Worm (Caenorhabditis elegans) whole organism, L4 larva: ENCODE measurements around the gene phat-8.

ENCODE experiments used
- F26F4.8 ChIP-seq: fragments of 200-800 bp; sonication (Bioruptor generic); conservative IDR thresholded peaks from 2 replicates; pipeline ENCODE4 v1.3.6; 2022; ENCODE audit warnings: missing genetic modification characterization, missing compliant biosample characterization
- F37D6.2 ChIP-seq: sonication (generic microtip); optimal IDR thresholded peaks from 2 replicates; lab custom pipeline; 2016; ENCODE audit warnings: mild to moderate bottlenecking, missing genetic modification characterization, missing compliant biosample characterization
- F49E8.2 ChIP-seq: sonication (generic microtip); optimal IDR thresholded peaks from 2 replicates; lab custom pipeline; 2016; ENCODE audit warnings: missing compliant biosample characterization, mild to moderate bottlenecking, missing genetic modification characterization, borderline replicate concordance
- R02D3.7 ChIP-seq: fragments of 150-350 bp; sonication (generic microtip); optimal IDR thresholded peaks from 3 replicates; lab custom pipeline; 2014; ENCODE audit warnings: missing biosample characterization, missing genetic modification characterization
- T20F7.1 ChIP-seq: fragments of 200-800 bp; sonication (Bioruptor generic); optimal IDR thresholded peaks from 2 replicates; lab custom pipeline; 2018; ENCODE audit warnings: mild to moderate bottlenecking, missing genetic modification characterization, missing compliant biosample characterization
- Y105C5A.15 ChIP-seq: fragments of 200-800 bp; sonication (Bioruptor generic); IDR thresholded peaks from 2 replicates; pipeline ENCODE4 v1.3.6; 2022; ENCODE audit warnings: missing genetic modification characterization, missing compliant biosample characterization
- aha-1 ChIP-seq: fragments of 150-350 bp; peaks from one replicate; lab custom pipeline; 2014; ENCODE audit warnings: missing biosample characterization, missing genetic modification characterization
- ceh-20 ChIP-seq: fragments of 200-800 bp; sonication (Bioruptor generic); IDR thresholded peaks from 2 replicates; pipeline ENCODE4 v1.3.6; 2022; ENCODE audit warnings: missing genetic modification reagents, missing genetic modification characterization, missing compliant biosample characterization
- ceh-28 ChIP-seq: fragments of 150-350 bp; optimal IDR thresholded peaks from 2 replicates; lab custom pipeline; 2014; ENCODE audit warnings: missing biosample characterization, missing genetic modification reagents, missing genetic modification characterization
- ceh-62 ChIP-seq: sonication (generic microtip); optimal IDR thresholded peaks from 2 replicates; lab custom pipeline; 2017; ENCODE audit warnings: missing biosample characterization, missing genetic modification characterization
- ctbp-1 ChIP-seq: fragments of 200-800 bp; sonication (Bioruptor generic); IDR thresholded peaks from 2 replicates; pipeline ENCODE4 v1.3.6; 2022; ENCODE audit warnings: missing genetic modification reagents, missing genetic modification characterization, missing compliant biosample characterization
- dmd-8 ChIP-seq: fragments of 200-800 bp; sonication (Bioruptor generic); IDR thresholded peaks from 2 replicates; pipeline ENCODE4 v1.3.6; 2022; ENCODE audit warnings: missing genetic modification characterization, missing compliant biosample characterization
- dmd-9 ChIP-seq: fragments of 200-800 bp; sonication (Bioruptor generic); IDR thresholded peaks from 2 replicates; pipeline ENCODE4 v1.3.6; 2022; ENCODE audit warnings: missing genetic modification reagents, missing genetic modification characterization, missing compliant biosample characterization
- egl-43 ChIP-seq: fragments of 200-800 bp; sonication (Bioruptor generic); IDR thresholded peaks from 2 replicates; pipeline ENCODE4 v1.3.6; 2022; ENCODE audit warnings: missing genetic modification reagents, missing genetic modification characterization, missing compliant biosample characterization
- fkh-10 ChIP-seq: fragments of 150-350 bp; optimal IDR thresholded peaks from 2 replicates; lab custom pipeline; 2014; ENCODE audit warnings: missing biosample characterization, missing genetic modification reagents, missing genetic modification characterization
- fos-1 ChIP-seq: fragments of 150-350 bp; optimal IDR thresholded peaks from 2 replicates; lab custom pipeline; 2014; ENCODE audit warnings: missing biosample characterization, missing genetic modification characterization
- hif-1 ChIP-seq, 2 experiments: sonication (generic microtip); optimal IDR thresholded peaks; 2 replicates each; lab custom pipeline; 2016 to 2017; ENCODE audit warnings: missing compliant biosample characterization in 2 of 2, missing genetic modification characterization in 2 of 2, missing genetic modification reagents in 2 of 2, missing genotype in 2 of 2, mild to moderate bottlenecking in 1 of 2
- hmg-1.1 ChIP-seq: fragments of 200-800 bp; sonication (Bioruptor generic); IDR thresholded peaks from 2 replicates; pipeline ENCODE4 v1.3.6; 2022; ENCODE audit warnings: missing genetic modification reagents, missing genetic modification characterization, missing compliant biosample characterization
- lim-7 ChIP-seq: fragments of 200-800 bp; sonication (Bioruptor generic); IDR thresholded peaks from 2 replicates; pipeline ENCODE4 v1.3.6; 2022; ENCODE audit warnings: missing genetic modification characterization, missing compliant biosample characterization
- lir-3 ChIP-seq: sonication (generic microtip); optimal IDR thresholded peaks from 2 replicates; lab custom pipeline; 2016; ENCODE audit warnings: mild to moderate bottlenecking, missing genetic modification characterization, missing compliant biosample characterization
- madf-9 ChIP-seq: fragments of 200-800 bp; sonication (Bioruptor generic); conservative IDR thresholded peaks from 2 replicates; pipeline ENCODE4 v1.3.6; 2022; ENCODE audit warnings: missing genetic modification reagents, missing genetic modification characterization, missing compliant biosample characterization
- mep-1 ChIP-seq: fragments of 150-350 bp; sonication (generic microtip); optimal IDR thresholded peaks from 3 replicates; lab custom pipeline; 2014; ENCODE audit warnings: missing biosample characterization, missing genetic modification characterization
- mes-2 ChIP-seq: sonication (generic microtip); optimal IDR thresholded peaks from 2 replicates; lab custom pipeline; 2016; ENCODE audit warnings: missing genotype, mild to moderate bottlenecking, missing genetic modification characterization, missing compliant biosample characterization; ENCODE audit not compliant: poor library complexity, severe bottlenecking
- mxl-2 ChIP-seq: fragments of 200-800 bp; sonication (Bioruptor generic); conservative IDR thresholded peaks from 2 replicates; pipeline ENCODE4 v1.3.6; 2022; ENCODE audit warnings: missing genetic modification reagents, missing genetic modification characterization, missing compliant biosample characterization
- nhr-10 ChIP-seq: fragments of 150-350 bp; optimal IDR thresholded peaks from 2 replicates; lab custom pipeline; 2014; ENCODE audit warnings: missing biosample characterization, missing genetic modification characterization
- nhr-11 ChIP-seq: fragments of 150-350 bp; optimal IDR thresholded peaks from 2 replicates; lab custom pipeline; 2014; ENCODE audit warnings: missing biosample characterization, missing genetic modification characterization
- nhr-25 ChIP-seq: sonication (generic microtip); optimal IDR thresholded peaks from 2 replicates; lab custom pipeline; 2017; ENCODE audit warnings: missing genetic modification characterization, mild to moderate bottlenecking, missing compliant biosample characterization, antibody characterized with exemption, moderate library complexity, borderline replicate concordance; ENCODE audit not compliant: insufficient read depth
- nhr-41 ChIP-seq: fragments of 200-800 bp; sonication (Bioruptor generic); IDR thresholded peaks from 2 replicates; pipeline ENCODE4 v1.3.6; 2022; ENCODE audit warnings: missing genetic modification reagents, missing genetic modification characterization, missing compliant biosample characterization
- nhr-6 ChIP-seq: fragments of 150-350 bp; optimal IDR thresholded peaks from 2 replicates; lab custom pipeline; 2014; ENCODE audit warnings: missing biosample characterization, missing genetic modification characterization
- nhr-76 ChIP-seq: fragments of 150-350 bp; optimal IDR thresholded peaks from 2 replicates; lab custom pipeline; 2014; ENCODE audit warnings: missing biosample characterization, missing genetic modification characterization
- nhr-77 ChIP-seq: fragments of 150-350 bp; optimal IDR thresholded peaks from 2 replicates; lab custom pipeline; 2014; ENCODE audit warnings: missing biosample characterization, missing genetic modification characterization
- pha-4 ChIP-seq, 2 experiments: fragments of 150-350 bp in 1 of 2; fragments of 200-800 bp in 1 of 2; sonication (Bioruptor generic) in 1 of 2; IDR thresholded peaks in 1 of 2; optimal IDR thresholded peaks in 1 of 2; 2 replicates each; pipeline versions ENCODE4 v1.3.6 to Lab custom; 2014 to 2022; ENCODE audit warnings: missing genetic modification characterization in 2 of 2, missing genetic modification reagents in 2 of 2, missing biosample characterization in 1 of 2, missing compliant biosample characterization in 1 of 2
- set-16 ChIP-seq: fragments of 200-800 bp; sonication (Bioruptor generic); IDR thresholded peaks from 2 replicates; pipeline ENCODE4 v1.3.6; 2022; ENCODE audit warnings: missing genetic modification reagents, missing genetic modification characterization, missing compliant biosample characterization
- skn-1 ChIP-seq: fragments of 150-350 bp; optimal IDR thresholded peaks from 2 replicates; lab custom pipeline; 2014; ENCODE audit warnings: missing biosample characterization, missing genetic modification characterization
- snpc-4 ChIP-seq: fragments of 150-350 bp; optimal IDR thresholded peaks from 2 replicates; lab custom pipeline; 2014; ENCODE audit warnings: missing biosample characterization, missing genetic modification characterization
- spr-3 ChIP-seq: fragments of 200-800 bp; sonication (Bioruptor generic); optimal IDR thresholded peaks from 2 replicates; lab custom pipeline; 2018; ENCODE audit warnings: mild to moderate bottlenecking, missing genetic modification characterization, missing compliant biosample characterization

The phat-8 gene

ce11 chrII:12462244-12462643, 9.4 kb upstream of the phat-8 start, which contains the start of gene F15A4.2:
Gene F15A4.2 (plus strand): TSS chrII:12462544.
- TF ChIP-seq nhr-77 (tag; lab: Kevin White, UChicago) (no peak), nhr-76 (tag; lab: Kevin White, UChicago) (no peak), hmg-1.1 (GFP tag; lab: Robert Waterston, UW) (no peak), nhr-11 (tag; lab: Kevin White, UChicago) (no peak), F49E8.2 (tag; lab: Kevin White, UChicago) (no peak), T20F7.1 (GFP tag; lab: Kevin White, UChicago) (no peak), ceh-62 (tag; lab: Kevin White, UChicago) (no peak), skn-1 (tag; lab: Kevin White, UChicago) (no peak), F37D6.2 (tag; lab: Kevin White, UChicago) (no peak), pha-4 (GFP tag; IDR thresholded peaks at IDR 0.05; lab: Robert Waterston, UW) (no peak), pha-4 (tag; optimal IDR thresholded peaks at IDR 0.05; lab: Kevin White, UChicago) (no peak), spr-3 (GFP tag; lab: Kevin White, UChicago) (no peak), madf-9 (no peak), snpc-4 (tag; lab: Kevin White, UChicago) (no peak), fos-1 (tag; lab: Kevin White, UChicago) (no peak), nhr-41 (GFP tag; lab: Robert Waterston, UW) (no peak), ctbp-1 (GFP tag; lab: Robert Waterston, UW) (no peak), hif-1 (tag; optimal IDR thresholded peaks at IDR 0.05; lab: Kevin White, UChicago) (no peak)

ce11 chrII:12465557-12465956, 6.0 kb upstream of the phat-8 start, which contains the start of gene sre-37:
Gene sre-37 (plus strand): TSS chrII:12465857.
- no peak for TF ChIP-seq ceh-20
- no peak for TF ChIP-seq R02D3.7
- TF ChIP-seq dmd-9 (GFP tag; lab: Robert Waterston, UW): no peak

ce11 chrII:12467047-12467446, 4.6 kb upstream of the phat-8 start, which contains the start of gene srg-16:
Gene srg-16 (plus strand): TSS chrII:12467133.
- TF ChIP-seq nhr-6 (no peak), F26F4.8 (GFP tag; lab: Robert Waterston, UW) (0 out of 2 replicates have a peak, but pooled peaks have one; percentile 7)

DNA sequence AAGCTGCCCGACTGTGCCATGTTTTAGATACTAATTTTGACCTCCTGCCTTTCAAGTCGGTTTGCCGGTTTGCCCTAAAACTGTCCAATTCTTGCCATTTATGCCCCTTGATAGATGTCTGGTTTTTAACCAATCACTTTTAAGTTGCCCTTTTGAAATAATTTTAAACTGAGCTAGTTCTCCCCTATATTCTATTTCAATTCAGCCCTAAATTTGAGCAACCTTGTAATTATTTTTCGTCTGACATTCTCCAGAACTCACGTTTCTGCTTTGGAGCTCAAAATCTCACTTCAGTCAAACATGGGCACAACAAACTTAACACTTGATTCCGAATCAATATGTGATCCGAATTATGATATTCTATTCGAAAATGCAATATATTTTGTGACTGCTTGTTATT, 1.8 kb downstream of the phat-8 start, which contains the start of gene srg-17:
srg-17 (plus strand) TSS at position 301 of the 400 bp plus-strand sequence.
- TF ChIP-seq mxl-2 (no peak), aha-1 (tag; lab: Kevin White, UChicago) (peak; percentile 72)
- TF ChIP-seq, all 104 proteins: peak for 1

DNA sequence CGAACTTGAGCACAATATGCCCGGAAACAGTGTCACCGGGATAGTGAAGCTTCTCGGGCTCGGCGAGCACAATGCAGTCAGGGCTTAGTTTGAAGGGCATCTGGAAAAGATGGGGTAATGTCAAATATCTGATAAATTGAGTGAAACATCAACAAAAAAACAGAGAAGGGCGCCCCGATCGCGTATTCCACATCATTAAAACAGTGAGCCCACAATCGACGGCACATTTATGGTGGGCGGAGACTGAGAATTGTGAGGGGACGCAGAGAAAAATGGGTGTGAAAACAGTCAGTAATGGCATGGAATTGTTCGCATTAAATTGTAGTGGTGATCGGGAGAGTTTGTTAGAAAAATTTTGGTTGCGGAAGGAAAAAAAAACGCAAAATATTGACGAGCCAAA, 9.2 kb downstream of the phat-8 start, which contains the start of gene arrd-9:
arrd-9 (minus strand) TSS at position 101 of the 400 bp plus-strand sequence.
- no peak for TF ChIP-seq hmg-1.1 (GFP tag; lab: Robert Waterston, UW)
- TF ChIP-seq Y105C5A.15: no peak
- TF ChIP-seq egl-43 (GFP tag; lab: Robert Waterston, UW): no peak
- no peak for TF ChIP-seq ctbp-1 (GFP tag; lab: Robert Waterston, UW)
- no peak for TF ChIP-seq nhr-25
- no peak for TF ChIP-seq set-16
- TF ChIP-seq R02D3.7: no peak
- TF ChIP-seq lir-3 (tag; lab: Kevin White, UChicago): no peak
- no peak for TF ChIP-seq lim-7 (GFP tag; lab: Robert Waterston, UW)
- TF ChIP-seq ceh-28 (tag; lab: Kevin White, UChicago): no peak
- TF ChIP-seq fkh-10: no peak
- TF ChIP-seq nhr-10: no peak
- no peak for TF ChIP-seq mes-2 (tag; lab: Kevin White, UChicago)
- no peak for TF ChIP-seq dmd-8 (GFP tag; lab: Robert Waterston, UW)
- no peak for TF ChIP-seq mep-1 (tag; lab: Kevin White, UChicago)
- TF ChIP-seq skn-1 (tag; lab: Kevin White, UChicago): no peak
